Worm (Caenorhabditis elegans): ENCODE results near the gene kcmf-1.

- no peak for TF ChIP-seq snpc-4 (tag; optimal IDR thresholded peaks at IDR 0.05)
- TF ChIP-seq nhr-2 (tag; optimal IDR thresholded peaks at IDR 0.05) = no peak
- no peak for TF ChIP-seq nhr-12 (tag; optimal IDR thresholded peaks at IDR 0.05)
- TF ChIP-seq ztf-11 (tag; optimal IDR thresholded peaks at IDR 0.05) = no peak
- TF ChIP-seq unc-39 (tag; optimal IDR thresholded peaks at IDR 0.05) = no peak
These were observed 47.9 kb downstream of the kcmf-1 start for ce11 chrIII:7877090-7877489.
